Worm (Caenorhabditis elegans) whole organism, mixed stage, embryonic: ENCODE measurements around the gene K10D2.8.

Source experiments
- drap-1 ChIP-seq: fragments of 200-800 bp; sonication (Bioruptor generic); optimal IDR thresholded peaks from 3 replicates; lab custom pipeline; 2018; ENCODE audit warnings: mild to moderate bottlenecking, missing genetic modification characterization, missing compliant biosample characterization
- elt-3 ChIP-seq: fragments of 150-350 bp; optimal IDR thresholded peaks from 2 replicates; lab custom pipeline; 2014; ENCODE audit warnings: missing biosample characterization, missing genetic modification characterization
- mab-5 ChIP-seq: fragments of 150-350 bp; optimal IDR thresholded peaks from 2 replicates; lab custom pipeline; 2014; ENCODE audit warnings: missing biosample characterization, missing genetic modification characterization
- mep-1 ChIP-seq: fragments of 150-350 bp; optimal IDR thresholded peaks from 2 replicates; lab custom pipeline; 2017; ENCODE audit warnings: missing biosample characterization, missing genetic modification reagents, missing genetic modification characterization, inconsistent platforms
- mls-2 ChIP-seq: sonication (generic microtip); optimal IDR thresholded peaks from 2 replicates; lab custom pipeline; 2016; ENCODE audit warnings: mild to moderate bottlenecking, missing genetic modification characterization, moderate library complexity, missing compliant biosample characterization
- nhr-76 ChIP-seq: sonication (generic microtip); optimal IDR thresholded peaks from 2 replicates; lab custom pipeline; 2017; ENCODE audit warnings: missing biosample characterization, missing genetic modification characterization
- snpc-4 ChIP-seq: fragments of 150-350 bp; optimal IDR thresholded peaks from 2 replicates; lab custom pipeline; 2014; ENCODE audit warnings: missing biosample characterization, missing genetic modification characterization
- unc-62 ChIP-seq: fragments of 150-350 bp; optimal IDR thresholded peaks from 2 replicates; lab custom pipeline; 2014; ENCODE audit warnings: missing biosample characterization, missing genetic modification reagents, missing genetic modification characterization
- zip-8 ChIP-seq: fragments of 150-350 bp; optimal IDR thresholded peaks from 2 replicates; lab custom pipeline; 2014; ENCODE audit warnings: missing biosample characterization, missing genetic modification characterization

DNA sequence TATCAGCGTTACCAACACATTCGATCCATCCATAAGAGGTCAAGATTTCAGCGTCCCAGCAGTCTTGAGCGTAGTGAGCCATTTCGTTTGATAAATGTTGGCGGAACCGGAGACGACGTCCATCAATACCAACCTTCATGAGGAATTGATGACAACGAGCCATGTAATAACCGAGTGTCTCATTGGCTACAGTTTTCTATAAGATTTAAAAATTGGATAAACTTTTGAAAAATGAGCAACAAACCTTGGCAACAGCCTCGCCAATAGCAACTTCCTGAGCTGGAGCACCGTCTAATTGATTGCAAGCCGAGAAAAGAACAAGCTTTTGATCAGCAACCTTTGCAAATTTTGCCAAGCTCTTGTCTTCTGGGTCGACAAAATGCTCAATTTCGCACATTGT, 27.7 kb upstream of the K10D2.8 start:
- TF ChIP-seq mls-2 (tag; lab: Kevin White, UChicago): no peak
- TF ChIP-seq unc-62 (GFP tag; lab: Kevin White, UChicago): no peak
- no peak for TF ChIP-seq drap-1 (GFP tag; lab: Kevin White, UChicago)
- no peak for TF ChIP-seq snpc-4 (tag; lab: Kevin White, UChicago)
- no peak for TF ChIP-seq zip-8 (tag; lab: Kevin White, UChicago)
- no peak for TF ChIP-seq elt-3
- no peak for TF ChIP-seq mab-5 (tag; lab: Kevin White, UChicago)
- TF ChIP-seq nhr-76 (tag; lab: Kevin White, UChicago): no peak
- no peak for TF ChIP-seq mep-1 (tag; lab: Kevin White, UChicago)
